Worm (Caenorhabditis elegans): ENCODE measurements around the gene K02E7.12.

ce11 chrII:1117992-1118729 lies 47.2 kb downstream of the K02E7.12 start, which contains the start of gene lips-13:
- TF ChIP-seq sea-2 (GFP tag; IDR thresholded peaks at IDR 0.05): no peak
- TF ChIP-seq bed-1 (GFP tag; IDR thresholded peaks at IDR 0.05): no peak
- TF ChIP-seq ama-1 (optimal IDR thresholded peaks at IDR 0.05): no peak
- no peak for TF ChIP-seq ama-1 (GFP tag; optimal IDR thresholded peaks at IDR 0.05)
- no peak for TF ChIP-seq dpl-1 (GFP tag; optimal IDR thresholded peaks at IDR 0.05)
